Worm (Caenorhabditis elegans) whole organism, L4 larva: ENCODE data around the gene zmp-1.

Source experiments
- D1046.2 ChIP-seq: fragments of 200-800 bp; sonication (Bioruptor generic); IDR thresholded peaks from 2 replicates; pipeline ENCODE4 v1.3.6; 2022; ENCODE audit warnings: missing genetic modification characterization, missing compliant biosample characterization
- F26F4.8 ChIP-seq: fragments of 200-800 bp; sonication (Bioruptor generic); conservative IDR thresholded peaks from 2 replicates; pipeline ENCODE4 v1.3.6; 2022; ENCODE audit warnings: missing genetic modification characterization, missing compliant biosample characterization
- T20F7.1 ChIP-seq: fragments of 200-800 bp; sonication (Bioruptor generic); optimal IDR thresholded peaks from 2 replicates; lab custom pipeline; 2018; ENCODE audit warnings: mild to moderate bottlenecking, missing genetic modification characterization, missing compliant biosample characterization
- Y105C5A.15 ChIP-seq: fragments of 200-800 bp; sonication (Bioruptor generic); IDR thresholded peaks from 2 replicates; pipeline ENCODE4 v1.3.6; 2022; ENCODE audit warnings: missing genetic modification characterization, missing compliant biosample characterization
- Y5F2A.4 ChIP-seq: fragments of 200-800 bp; sonication (Bioruptor generic); optimal IDR thresholded peaks from 2 replicates; lab custom pipeline; 2018; ENCODE audit warnings: mild to moderate bottlenecking, missing genetic modification characterization, missing compliant biosample characterization
- Y75B8A.6 ChIP-seq: fragments of 200-800 bp; sonication (Bioruptor generic); IDR thresholded peaks from 2 replicates; pipeline ENCODE4 v1.3.6; 2022; ENCODE audit warnings: missing genetic modification reagents, missing genetic modification characterization, missing compliant biosample characterization
- ZK546.5 ChIP-seq, 2 experiments: sonication (generic microtip); optimal IDR thresholded peaks; 2 replicates each; lab custom pipeline; 2017; ENCODE audit warnings: missing biosample characterization in 2 of 2, missing genetic modification characterization in 2 of 2
- aha-1 ChIP-seq: fragments of 150-350 bp; peaks from one replicate; lab custom pipeline; 2014; ENCODE audit warnings: missing biosample characterization, missing genetic modification characterization
- attf-4 ChIP-seq: sonication (generic microtip); optimal IDR thresholded peaks from 3 replicates; lab custom pipeline; 2017; ENCODE audit warnings: missing biosample characterization, missing genetic modification characterization
- ceh-28 ChIP-seq: fragments of 150-350 bp; optimal IDR thresholded peaks from 2 replicates; lab custom pipeline; 2014; ENCODE audit warnings: missing biosample characterization, missing genetic modification reagents, missing genetic modification characterization
- ceh-62 ChIP-seq: sonication (generic microtip); optimal IDR thresholded peaks from 2 replicates; lab custom pipeline; 2017; ENCODE audit warnings: missing biosample characterization, missing genetic modification characterization
- ceh-82 ChIP-seq: sonication (generic microtip); optimal IDR thresholded peaks from 2 replicates; lab custom pipeline; 2017; ENCODE audit warnings: missing biosample characterization, missing genetic modification characterization
- cey-2 ChIP-seq: sonication (generic microtip); optimal IDR thresholded peaks from 3 replicates; lab custom pipeline; 2017; ENCODE audit warnings: missing genetic modification characterization, mild to moderate bottlenecking, missing compliant biosample characterization, antibody characterized with exemption, borderline replicate concordance; ENCODE audit not compliant: insufficient read depth
- daf-8 ChIP-seq: fragments of 200-800 bp; sonication (Bioruptor generic); IDR thresholded peaks from 2 replicates; pipeline ENCODE4 v1.3.6; 2022; ENCODE audit warnings: missing genetic modification characterization, missing compliant biosample characterization
- dmd-6 ChIP-seq: fragments of 200-800 bp; sonication (Bioruptor generic); IDR thresholded peaks from 2 replicates; pipeline ENCODE4 v1.3.6; 2022; ENCODE audit warnings: missing genetic modification reagents, missing genetic modification characterization, missing compliant biosample characterization
- dmd-9 ChIP-seq: fragments of 200-800 bp; sonication (Bioruptor generic); IDR thresholded peaks from 2 replicates; pipeline ENCODE4 v1.3.6; 2022; ENCODE audit warnings: missing genetic modification reagents, missing genetic modification characterization, missing compliant biosample characterization
- duxl-1 ChIP-seq: sonication (generic microtip); optimal IDR thresholded peaks from 2 replicates; lab custom pipeline; 2016; ENCODE audit warnings: mild to moderate bottlenecking, missing genetic modification characterization, moderate library complexity, missing compliant biosample characterization; ENCODE audit not compliant: poor library complexity
- dve-1 ChIP-seq: sonication (generic microtip); optimal IDR thresholded peaks from 2 replicates; lab custom pipeline; 2017; ENCODE audit warnings: antibody characterized with exemption, mild to moderate bottlenecking, missing genetic modification characterization, missing compliant biosample characterization; ENCODE audit not compliant: insufficient read depth
- egl-27 ChIP-seq: sonication (generic microtip); optimal IDR thresholded peaks from 3 replicates; lab custom pipeline; 2017; ENCODE audit warnings: missing biosample characterization, missing genetic modification reagents, missing genetic modification characterization
- gei-8 ChIP-seq: fragments of 200-800 bp; sonication (Bioruptor generic); optimal IDR thresholded peaks from 2 replicates; lab custom pipeline; 2018; ENCODE audit warnings: mild to moderate bottlenecking, missing genetic modification characterization, missing compliant biosample characterization
- hlh-11 ChIP-seq: fragments of 200-800 bp; sonication (Bioruptor generic); optimal IDR thresholded peaks from 2 replicates; lab custom pipeline; 2018; ENCODE audit warnings: mild to moderate bottlenecking, missing genetic modification characterization, missing compliant biosample characterization
- hlh-30 ChIP-seq: sonication (generic microtip); optimal IDR thresholded peaks from 2 replicates; lab custom pipeline; 2017; ENCODE audit warnings: antibody characterized with exemption, mild to moderate bottlenecking, missing genetic modification characterization, missing compliant biosample characterization; ENCODE audit not compliant: insufficient read depth
- hmg-1.1 ChIP-seq: fragments of 200-800 bp; sonication (Bioruptor generic); IDR thresholded peaks from 2 replicates; pipeline ENCODE4 v1.3.6; 2022; ENCODE audit warnings: missing genetic modification reagents, missing genetic modification characterization, missing compliant biosample characterization
- lin-1 ChIP-seq: fragments of 200-800 bp; sonication (Bioruptor generic); IDR thresholded peaks from 2 replicates; pipeline ENCODE4 v1.3.6; 2022; ENCODE audit warnings: missing genetic modification reagents, missing genetic modification characterization, missing compliant biosample characterization
- lin-15B ChIP-seq: fragments of 150-350 bp; sonication (generic microtip); optimal IDR thresholded peaks from 3 replicates; lab custom pipeline; 2014; ENCODE audit warnings: missing biosample characterization, missing genetic modification characterization
- lin-29 ChIP-seq: fragments of 200-800 bp; sonication (Bioruptor generic); IDR thresholded peaks from 2 replicates; pipeline ENCODE4 v1.3.6; 2022; ENCODE audit warnings: missing genetic modification reagents, missing genetic modification characterization, missing compliant biosample characterization
- lin-39 ChIP-seq: fragments of 150-350 bp; optimal IDR thresholded peaks from 2 replicates; lab custom pipeline; 2014; ENCODE audit warnings: missing biosample characterization, missing genetic modification reagents, missing genetic modification characterization
- lir-3 ChIP-seq: sonication (generic microtip); optimal IDR thresholded peaks from 2 replicates; lab custom pipeline; 2016; ENCODE audit warnings: mild to moderate bottlenecking, missing genetic modification characterization, missing compliant biosample characterization
- lsy-2 ChIP-seq, 2 experiments: fragments of 150-350 bp in 1 of 2; sonication (generic microtip) in 1 of 2; optimal IDR thresholded peaks; 2 replicates each; lab custom pipeline; 2014 to 2017; ENCODE audit warnings: missing biosample characterization in 2 of 2, missing genetic modification characterization in 2 of 2
- mdl-1 ChIP-seq, 2 experiments: fragments of 150-350 bp in 1 of 2; sonication (generic microtip) in 1 of 2; optimal IDR thresholded peaks; 2 replicates each; lab custom pipeline; 2014 to 2017; ENCODE audit warnings: missing biosample characterization in 2 of 2, missing genetic modification characterization in 2 of 2
- mep-1 ChIP-seq: fragments of 150-350 bp; sonication (generic microtip); optimal IDR thresholded peaks from 3 replicates; lab custom pipeline; 2014; ENCODE audit warnings: missing biosample characterization, missing genetic modification characterization
- mxl-2 ChIP-seq: fragments of 200-800 bp; sonication (Bioruptor generic); conservative IDR thresholded peaks from 2 replicates; pipeline ENCODE4 v1.3.6; 2022; ENCODE audit warnings: missing genetic modification reagents, missing genetic modification characterization, missing compliant biosample characterization
- mxl-3 ChIP-seq: fragments of 200-800 bp; sonication (Bioruptor generic); optimal IDR thresholded peaks from 2 replicates; lab custom pipeline; 2018; ENCODE audit warnings: mild to moderate bottlenecking, missing genetic modification characterization, missing compliant biosample characterization
- nhr-237 ChIP-seq: sonication (generic microtip); optimal IDR thresholded peaks from 2 replicates; lab custom pipeline; 2017; ENCODE audit warnings: missing biosample characterization, missing genetic modification characterization
- nhr-25 ChIP-seq: sonication (generic microtip); optimal IDR thresholded peaks from 2 replicates; lab custom pipeline; 2017; ENCODE audit warnings: missing genetic modification characterization, mild to moderate bottlenecking, missing compliant biosample characterization, antibody characterized with exemption, moderate library complexity, borderline replicate concordance; ENCODE audit not compliant: insufficient read depth
- nhr-28 ChIP-seq: fragments of 150-350 bp; optimal IDR thresholded peaks from 2 replicates; lab custom pipeline; 2014; ENCODE audit warnings: missing biosample characterization, missing genetic modification characterization
- nhr-48 ChIP-seq: sonication (generic microtip); optimal IDR thresholded peaks from 2 replicates; lab custom pipeline; 2016; ENCODE audit warnings: mild to moderate bottlenecking, missing genetic modification characterization, missing compliant biosample characterization
- nhr-76 ChIP-seq: fragments of 150-350 bp; optimal IDR thresholded peaks from 2 replicates; lab custom pipeline; 2014; ENCODE audit warnings: missing biosample characterization, missing genetic modification characterization
- rbr-2 ChIP-seq: sonication (generic microtip); optimal IDR thresholded peaks from 2 replicates; lab custom pipeline; 2016; ENCODE audit warnings: missing genotype, missing genetic modification characterization, missing compliant biosample characterization
- sdz-12 ChIP-seq: fragments of 200-800 bp; sonication (Bioruptor generic); optimal IDR thresholded peaks from 2 replicates; lab custom pipeline; 2018; ENCODE audit warnings: mild to moderate bottlenecking, missing genetic modification characterization, missing compliant biosample characterization
- skn-1 ChIP-seq: fragments of 150-350 bp; optimal IDR thresholded peaks from 2 replicates; lab custom pipeline; 2014; ENCODE audit warnings: missing biosample characterization, missing genetic modification characterization
- unc-39 ChIP-seq: sonication (generic microtip); optimal IDR thresholded peaks from 2 replicates; lab custom pipeline; 2017; ENCODE audit warnings: missing biosample characterization, missing genetic modification characterization
- unc-62 ChIP-seq, 3 experiments: fragments of 150-350 bp in 1 of 3; sonication (generic microtip); optimal IDR thresholded peaks in 2 of 3; peaks in 1 of 3; 1 replicate in 1 of 3; 2 replicates in 2 of 3; lab custom pipeline; 2014 to 2017; ENCODE audit warnings: missing biosample characterization in 3 of 3, missing genetic modification characterization in 3 of 3, missing genetic modification reagents in 3 of 3, missing genotype in 1 of 3
- ztf-7 ChIP-seq: fragments of 150-350 bp; optimal IDR thresholded peaks from 2 replicates; lab custom pipeline; 2014; ENCODE audit warnings: missing biosample characterization, missing genetic modification characterization

Gene zmp-1

DNA sequence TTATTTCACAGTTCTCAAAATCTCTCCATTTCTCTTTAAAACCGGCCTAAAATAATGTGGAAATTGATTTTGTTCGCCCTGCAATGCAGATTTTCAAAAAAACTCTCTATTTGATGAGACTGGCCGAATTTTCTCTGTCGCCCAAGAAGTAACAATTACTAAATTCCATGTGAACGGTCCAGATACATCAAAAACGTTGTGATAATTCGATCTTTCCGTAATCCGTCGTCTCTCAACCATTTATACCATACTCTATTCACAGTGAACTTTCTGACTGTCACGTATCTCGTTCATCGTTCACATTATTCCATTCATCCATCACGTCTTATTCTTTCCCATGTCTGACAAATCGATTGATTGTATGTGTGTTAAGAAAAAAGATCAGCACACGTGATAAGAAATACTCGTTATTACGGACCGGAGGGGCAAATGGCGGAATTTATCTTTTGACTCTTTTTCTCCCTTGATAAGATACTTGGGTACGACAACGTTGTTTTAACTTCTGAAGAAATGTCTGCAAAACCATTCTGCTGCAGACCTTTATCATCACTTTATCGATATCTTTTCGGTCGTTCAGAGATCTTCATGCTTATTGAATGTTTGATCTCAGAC is 11.6 kb downstream of the zmp-1 start:
- TF ChIP-seq nhr-28 (peak; percentile 52), mdl-1 (tag; optimal IDR thresholded peaks at IDR 0.05; lab: Kevin White, UChicago) (peak in 1 of 2 experiments; percentile 36), nhr-48 (tag; lab: Kevin White, UChicago) (peak; percentile 90), dmd-6 (GFP tag; lab: Robert Waterston, UW) (peak; percentile 50), mxl-3 (GFP tag; lab: Kevin White, UChicago) (peak; percentile 70), dve-1 (tag; lab: Kevin White, UChicago) (peak; percentile 34), lsy-2 (tag; optimal IDR thresholded peaks at IDR 0.05; lab: Kevin White, UChicago) (peak in 1 of 2 experiments; percentile 20), nhr-25 (peak; percentile 3), ceh-82 (tag; lab: Kevin White, UChicago) (no peak), egl-27 (tag; lab: Kevin White, UChicago) (no peak), aha-1 (peak; percentile 88), hlh-30 (tag; lab: Kevin White, UChicago) (peak; percentile 62), hlh-11 (tag; lab: Kevin White, UChicago) (peak; percentile 52), mep-1 (tag; lab: Kevin White, UChicago) (peak; percentile 12), ceh-28 (peak; percentile 15), sdz-12 (GFP tag; lab: Kevin White, UChicago) (no peak), skn-1 (tag; lab: Kevin White, UChicago) (no peak), cey-2 (tag; lab: Kevin White, UChicago) (peak; percentile 41), unc-62 (GFP tag; optimal IDR thresholded peaks at IDR 0.05 in 1 of 2; lab: Kevin White, UChicago) (peak in 1 of 2 experiments; percentile 88), unc-62 (tag; optimal IDR thresholded peaks at IDR 0.05; lab: Kevin White, UChicago) (no peak)

DNA sequence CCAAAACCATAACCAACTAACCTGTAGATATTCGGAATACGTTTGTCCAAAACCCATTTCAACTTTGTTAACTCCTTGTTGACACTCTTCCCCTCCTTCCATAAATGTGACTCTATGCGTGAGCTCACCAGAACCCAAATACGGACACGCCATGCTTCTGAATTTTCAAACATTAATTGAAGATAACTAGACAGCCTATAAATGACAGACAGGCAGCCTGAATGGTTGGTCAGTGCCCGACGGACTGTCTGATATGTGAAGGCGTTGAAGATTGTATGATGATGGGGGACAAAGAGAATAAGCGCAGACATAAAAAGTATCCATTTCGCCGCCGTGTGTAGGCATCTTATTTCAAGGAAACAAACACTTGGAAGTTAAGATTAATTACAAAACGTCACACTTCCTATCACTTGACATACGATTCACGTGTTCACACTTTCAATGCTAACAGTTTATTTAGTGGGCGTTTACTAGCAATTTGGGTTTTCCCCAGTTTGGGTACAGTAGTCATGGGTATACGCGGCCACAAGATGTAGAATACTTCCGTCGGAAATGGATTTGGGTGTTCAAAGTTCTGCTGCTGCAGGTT is 12.9 kb downstream of the zmp-1 start, which contains the start of the genes tdo-2 and C28H8.2:
Gene tdo-2, minus strand, starts transcription at position 157 of the 589 bp plus-strand sequence.
Gene C28H8.2, plus strand, starts transcription at position 524 of the 589 bp plus-strand sequence.
- TF ChIP-seq unc-62 (GFP tag; optimal IDR thresholded peaks at IDR 0.05 in 1 of 2; lab: Kevin White, UChicago), result peak in 1 of 2 experiments; percentile 99
- TF ChIP-seq unc-62 (tag; optimal IDR thresholded peaks at IDR 0.05; lab: Kevin White, UChicago), result no peak
- TF ChIP-seq rbr-2 (tag; lab: Kevin White, UChicago), result no peak
- TF ChIP-seq lir-3 (tag; lab: Kevin White, UChicago), result no peak
- no peak for TF ChIP-seq nhr-76 (tag; lab: Kevin White, UChicago)
- TF ChIP-seq Y105C5A.15 (GFP tag; lab: Robert Waterston, UW), result no peak
- no peak for TF ChIP-seq lin-39
- no peak for TF ChIP-seq nhr-237
- TF ChIP-seq Y75B8A.6 (GFP tag; lab: Robert Waterston, UW), result no peak
- TF ChIP-seq lin-29 (GFP tag; lab: Robert Waterston, UW), result no peak
- TF ChIP-seq egl-27 (tag; lab: Kevin White, UChicago), result no peak
- TF ChIP-seq hmg-1.1, result no peak
- no peak for TF ChIP-seq ztf-7
- no peak for TF ChIP-seq F26F4.8 (GFP tag; lab: Robert Waterston, UW)
- TF ChIP-seq unc-39, result no peak
- peak; percentile 70 for TF ChIP-seq nhr-25
- TF ChIP-seq lin-15B (tag; lab: Kevin White, UChicago), result no peak
- TF ChIP-seq mxl-3 (GFP tag; lab: Kevin White, UChicago), result peak; percentile 86
- peak; percentile 76; the same call in 1 of the 2 replicates for TF ChIP-seq lin-1 (GFP tag; lab: Robert Waterston, UW)
- TF ChIP-seq dmd-9 (GFP tag; lab: Robert Waterston, UW), result no peak
- peak; percentile 84 for TF ChIP-seq cey-2 (tag; lab: Kevin White, UChicago)
- peak; percentile 29 for TF ChIP-seq mep-1 (tag; lab: Kevin White, UChicago)
- TF ChIP-seq daf-8 (GFP tag; lab: Robert Waterston, UW), result no peak
- TF ChIP-seq nhr-48 (tag; lab: Kevin White, UChicago), result peak; percentile 85
- no peak for TF ChIP-seq ceh-62 (tag; lab: Kevin White, UChicago)
- peak; percentile 85 for TF ChIP-seq nhr-28
- TF ChIP-seq Y5F2A.4 (GFP tag; lab: Kevin White, UChicago), result no peak
- TF ChIP-seq mdl-1 (tag; optimal IDR thresholded peaks at IDR 0.05; lab: Kevin White, UChicago), result peak; percentile 38 to 85
- peak in 1 of 2 experiments; percentile 67 for TF ChIP-seq lsy-2 (tag; optimal IDR thresholded peaks at IDR 0.05; lab: Kevin White, UChicago)
- no peak for TF ChIP-seq ZK546.5 (tag; optimal IDR thresholded peaks at IDR 0.05; lab: Kevin White, UChicago)
- TF ChIP-seq duxl-1, result no peak
- no peak for TF ChIP-seq D1046.2 (GFP tag; lab: Robert Waterston, UW)
- TF ChIP-seq mxl-2 (GFP tag; lab: Robert Waterston, UW), result no peak
- no peak for TF ChIP-seq T20F7.1
- no peak for TF ChIP-seq attf-4
- TF ChIP-seq gei-8, result peak; percentile 44
- peak; percentile 88 for TF ChIP-seq hlh-11 (tag; lab: Kevin White, UChicago)
- TF ChIP-seq dve-1 (tag; lab: Kevin White, UChicago), result peak; percentile 60
